Worm (Caenorhabditis elegans) whole organism, L3 larva: ENCODE measurements around the gene cest-2.1.

Experiments used
- lin-39 ChIP-seq: fragments of 150-350 bp; optimal IDR thresholded peaks from 2 replicates; lab custom pipeline; 2018; ENCODE audit warnings: missing biosample characterization, missing genetic modification reagents, missing genetic modification characterization
- nhr-237 ChIP-seq: fragments of 150-350 bp; optimal IDR thresholded peaks from 2 replicates; lab custom pipeline; 2014; ENCODE audit warnings: missing biosample characterization, missing genetic modification characterization

DNA sequence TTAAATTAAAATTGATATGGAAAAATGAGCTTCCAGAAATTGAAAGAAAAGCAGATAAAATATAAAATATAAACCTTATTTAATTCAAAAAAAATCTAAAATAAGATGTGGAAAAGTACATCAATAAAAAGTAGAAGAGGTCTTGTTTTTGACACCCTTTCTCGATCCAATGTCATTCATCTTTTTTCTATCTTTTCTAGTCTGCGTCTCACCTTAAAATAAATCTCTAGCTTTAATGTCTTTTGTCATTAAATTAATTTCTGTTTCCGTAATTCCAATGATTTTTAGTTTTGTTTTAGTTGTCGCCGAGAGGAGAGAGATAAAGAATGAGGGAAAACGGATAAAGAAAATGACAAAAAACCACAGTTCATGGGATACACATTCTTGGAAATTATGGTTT is 22.2 kb downstream of the cest-2.1 start:
- TF ChIP-seq lin-39 (tag; lab: Kevin White, UChicago) (no peak), nhr-237 (no peak)
